Fruit fly (Drosophila melanogaster): Measurements from ENCODE around the gene Coq2.

- TF ChIP-seq tj (GFP tag; optimal IDR thresholded peaks at IDR 0.05) (no peak), CG33017 (tag; optimal IDR thresholded peaks at IDR 0.05) (no peak), bab1 (GFP tag; optimal IDR thresholded peaks at IDR 0.05) (no peak), CG12768 (GFP tag; optimal IDR thresholded peaks at IDR 0.05) (no peak)
These were observed 18.1 kb upstream of the Coq2 start for dm6 chr3R:8334471-8334783.

Data from whole organism, adult.